Worm (Caenorhabditis elegans) whole organism, L4/young adult: Measurements from ENCODE around the gene pbs-3.

Experiments
- W03F9.2 ChIP-seq: fragments of 150-350 bp; optimal IDR thresholded peaks from 2 replicates; lab custom pipeline; 2014; ENCODE audit warnings: missing biosample characterization, missing genetic modification characterization
- dao-5 ChIP-seq: sonication (generic microtip); optimal IDR thresholded peaks from 2 replicates; lab custom pipeline; 2016; ENCODE audit warnings: missing genotype, missing genetic modification characterization, moderate library complexity, missing compliant biosample characterization
- him-1 ChIP-seq: sonication (generic microtip); optimal IDR thresholded peaks from 2 replicates; lab custom pipeline; 2016; ENCODE audit warnings: missing genotype, missing genetic modification reagents, missing genetic modification characterization, missing compliant biosample characterization

- no peak for TF ChIP-seq him-1 (tag; lab: Kevin White, UChicago)
- TF ChIP-seq dao-5 = no peak
- TF ChIP-seq W03F9.2 = no peak
These were observed 20.3 kb downstream of the pbs-3 start, which contains the start of gene gst-30 for ce11 chrII:4934954-4935353.
